Worm (Caenorhabditis elegans): ENCODE measurements around the gene C26B2.8.

DNA sequence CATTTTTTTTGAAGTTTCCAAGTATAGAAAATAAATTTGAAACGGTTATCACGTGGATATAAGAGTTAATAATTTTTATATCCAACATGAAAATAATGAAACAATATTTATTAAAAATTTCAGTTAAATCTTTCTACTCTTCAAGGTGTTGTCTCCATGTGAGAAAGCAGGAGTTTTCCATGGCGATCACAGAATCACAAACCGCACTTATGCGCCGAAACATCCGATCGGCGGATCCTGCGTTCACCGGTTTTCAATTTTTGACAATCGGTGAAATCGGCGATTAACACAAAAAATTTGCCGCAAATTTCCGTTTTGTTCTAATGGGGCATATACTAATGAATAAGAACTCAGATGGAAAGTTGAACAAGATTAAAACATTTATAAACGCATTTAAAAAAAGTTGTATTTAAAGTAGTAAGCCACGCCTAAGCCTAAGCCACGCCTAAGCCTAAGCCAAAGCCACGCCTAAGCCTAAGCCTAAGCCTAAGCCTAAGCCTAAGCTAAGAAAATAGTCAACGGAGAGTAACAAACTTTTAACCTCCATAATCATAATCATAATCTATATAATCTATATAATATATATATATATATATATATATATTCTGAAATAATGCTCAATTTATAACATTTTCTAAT, 8.2 kb downstream of the C26B2.8 start, which contains the start of gene C26B2.2:
- TF ChIP-seq nhr-41 (GFP tag; IDR thresholded peaks at IDR 0.05) (no peak), fos-1 (tag; optimal IDR thresholded peaks at IDR 0.05) (no peak), daf-8 (GFP tag; IDR thresholded peaks at IDR 0.05) (no peak), daf-19 (GFP tag; conservative IDR thresholded peaks at IDR 0.05) (no peak), nhr-77 (tag; optimal IDR thresholded peaks at IDR 0.05) (no peak), ztf-7 (tag; optimal IDR thresholded peaks at IDR 0.05) (no peak), dmd-8 (GFP tag; IDR thresholded peaks at IDR 0.05) (no peak), nhr-10 (tag; optimal IDR thresholded peaks at IDR 0.05) (no peak), lin-13 (GFP tag; optimal IDR thresholded peaks at IDR 0.05) (no peak), dpl-1 (GFP tag; optimal IDR thresholded peaks at IDR 0.05) (no peak), tag-97 (GFP tag; IDR thresholded peaks at IDR 0.05) (no peak), hlh-11 (tag; optimal IDR thresholded peaks at IDR 0.05) (no peak)

Measured in whole organism, L4 larva.